Worm (Caenorhabditis elegans) whole organism, L1 larva: ENCODE measurements around the gene ule-2.
A peak's percentile ranks its signal among the peaks of the same experiment; 100 is the strongest.

ENCODE experiments used
- efl-1 ChIP-seq, 4 experiments: fragments of 150-350 bp; optimal IDR thresholded peaks in 3 of 4; peaks in 1 of 4; 1 replicate in 1 of 4; 2 replicates in 3 of 4; lab custom pipeline; 2014; ENCODE audit warnings: missing biosample characterization in 2 of 4, missing genetic modification characterization in 2 of 4, missing genetic modification reagents in 2 of 4
- elt-2 ChIP-seq: sonication (generic microtip); optimal IDR thresholded peaks from 2 replicates; lab custom pipeline; 2016; ENCODE audit warnings: missing genetic modification characterization, mild to moderate bottlenecking, inconsistent platforms, missing compliant biosample characterization, missing genetic modification reagents
- fkh-8 ChIP-seq: sonication (generic microtip); optimal IDR thresholded peaks from 2 replicates; lab custom pipeline; 2016; ENCODE audit warnings: mild to moderate bottlenecking, missing genetic modification characterization, missing compliant biosample characterization
- pqm-1 ChIP-seq: sonication (generic microtip); optimal IDR thresholded peaks from 3 replicates; lab custom pipeline; 2017; ENCODE audit warnings: missing biosample characterization, missing genetic modification characterization
- rnt-1 ChIP-seq: sonication (generic microtip); optimal IDR thresholded peaks from 2 replicates; lab custom pipeline; 2016; ENCODE audit warnings: mild to moderate bottlenecking, missing genetic modification characterization, moderate library complexity, missing compliant biosample characterization
- unc-62 ChIP-seq: fragments of 150-350 bp; optimal IDR thresholded peaks from 2 replicates; lab custom pipeline; 2014; ENCODE audit warnings: missing biosample characterization, missing genetic modification reagents, missing genetic modification characterization

- TF ChIP-seq fkh-8 (no peak), pqm-1 (tag; lab: Kevin White, UChicago) (no peak), rnt-1 (tag; lab: Kevin White, UChicago) (no peak), elt-2 (no peak), unc-62 (no peak), efl-1 (optimal IDR thresholded peaks at IDR 0.05; lab: Kevin White, UChicago) (peak; percentile 12 to 49), efl-1 (GFP tag; optimal IDR thresholded peaks at IDR 0.05 in 1 of 2; lab: Kevin White, UChicago) (peak in 1 of 2 experiments; percentile 42)
These were observed 21.7 kb downstream of the ule-2 start, which contains the start of gene Y57G11C.33 for ce11 chrIV:14656573-14657129.
